Fruit fly (Drosophila melanogaster): ENCODE data around the gene Ctl2.

The Ctl2 gene

dm6 chr3R:29086896-29087295 lies 36.3 kb upstream of the Ctl2 start (continued):
- TF ChIP-seq HLH3B (GFP tag; IDR thresholded peaks at IDR 0.05) (no peak), Awh (GFP tag; IDR thresholded peaks at IDR 0.05) (peak; percentile 35; the same call in 1 of the 2 replicates), lilli (GFP tag; optimal IDR thresholded peaks at IDR 0.05) (no peak), Doc2 (GFP tag; IDR thresholded peaks at IDR 0.05) (no peak), CG18764 (GFP tag; optimal IDR thresholded peaks at IDR 0.05) (no peak), CG11695 (GFP tag; IDR thresholded peaks at IDR 0.05) (no peak; the same call in 2 of the 3 replicates), Taf1 (GFP tag; IDR thresholded peaks at IDR 0.05) (no peak), Dfd (GFP tag; optimal IDR thresholded peaks at IDR 0.05) (no peak), dpn (GFP tag; optimal IDR thresholded peaks at IDR 0.05) (no peak), zf30C (GFP tag; optimal IDR thresholded peaks at IDR 0.05) (no peak), CG5180 (GFP tag; optimal IDR thresholded peaks at IDR 0.05) (peak; percentile 31), otp (GFP tag; IDR thresholded peaks at IDR 0.05) (peak; percentile 20; the same call in 1 of the 3 replicates), CG1832 (GFP tag; optimal IDR thresholded peaks at IDR 0.05) (peak; percentile 14), cg (GFP tag; optimal IDR thresholded peaks at IDR 0.05) (peak; percentile 72), gsb-n (tag; optimal IDR thresholded peaks at IDR 0.05) (peak; percentile 60), Nf-YB (GFP tag; optimal IDR thresholded peaks at IDR 0.05) (no peak), vvl (GFP tag; IDR thresholded peaks at IDR 0.05) (peak; percentile 8; the same call in 1 of the 2 replicates), fd3F (GFP tag; optimal IDR thresholded peaks at IDR 0.05) (no peak), pnt (GFP tag; optimal IDR thresholded peaks at IDR 0.05) (no peak), chinmo (GFP tag; IDR thresholded peaks at IDR 0.05; ENCODE audit: partially characterized antibody) (peak; percentile 51; the same call in 1 of the 4 replicates), CG17385 (GFP tag; optimal IDR thresholded peaks at IDR 0.05) (peak; percentile 78), eve (GFP tag; optimal IDR thresholded peaks at IDR 0.05) (peak in 1 of 2 experiments; percentile 11), CG16779 (GFP tag; IDR thresholded peaks at IDR 0.05) (no peak), Neu2 (GFP tag; optimal IDR thresholded peaks at IDR 0.05; ENCODE audit: borderline replicate concordance) (no peak), so (GFP tag; IDR thresholded peaks at IDR 0.05) (0 out of 3 replicates have a peak, but pooled peaks have one; percentile 20), ash1 (GFP tag; optimal IDR thresholded peaks at IDR 0.05) (no peak), CG2129 (GFP tag; IDR thresholded peaks at IDR 0.05; ENCODE audit: partially characterized antibody) (no peak), Aef1 (GFP tag; IDR thresholded peaks at IDR 0.05) (no peak), hkb (optimal IDR thresholded peaks at IDR 0.05) (no peak), hkb (GFP tag; IDR thresholded peaks at IDR 0.05) (no peak), Optix (GFP tag; IDR thresholded peaks at IDR 0.05) (no peak), pb (GFP tag; optimal IDR thresholded peaks at IDR 0.05) (no peak), sim (GFP tag; IDR thresholded peaks at IDR 0.05) (no peak), z (GFP tag; IDR thresholded peaks at IDR 0.05) (peak; percentile 71; the same call in 2 of the 3 replicates), grn (GFP tag; optimal IDR thresholded peaks at IDR 0.05) (no peak)

- TF ChIP-seq CG14441 (GFP tag; IDR thresholded peaks at IDR 0.05) (no peak), CG13894 (tag; optimal IDR thresholded peaks at IDR 0.05) (peak; percentile 17), croc (GFP tag; conservative IDR thresholded peaks at IDR 0.05) (no peak), CG11456 (GFP tag; IDR thresholded peaks at IDR 0.05) (0 out of 3 replicates have a peak, but pooled peaks have one; percentile 32), Myb (GFP tag; optimal IDR thresholded peaks at IDR 0.05) (peak; percentile 1), CG7928 (GFP tag; optimal IDR thresholded peaks at IDR 0.05) (no peak), fd102C (GFP tag; optimal IDR thresholded peaks at IDR 0.05) (no peak), CG7357 (GFP tag; IDR thresholded peaks at IDR 0.05) (no peak), CG6254 (GFP tag; optimal IDR thresholded peaks at IDR 0.05) (peak; percentile 29), CTCF (GFP tag; optimal IDR thresholded peaks at IDR 0.05) (peak; percentile 91), CG17568 (GFP tag; optimal IDR thresholded peaks at IDR 0.05) (peak; percentile 4), Abd-B (GFP tag; optimal IDR thresholded peaks at IDR 0.05) (peak; percentile 22), sqz (GFP tag; optimal IDR thresholded peaks at IDR 0.05) (peak; percentile 51), ci (GFP tag; IDR thresholded peaks at IDR 0.05) (0 out of 3 replicates have a peak, but pooled peaks have one; percentile 34), abd-A (tag; optimal IDR thresholded peaks at IDR 0.05) (peak; percentile 91), en (GFP tag; optimal IDR thresholded peaks at IDR 0.05) (no peak), CG10431 (GFP tag; optimal IDR thresholded peaks at IDR 0.05) (peak; percentile 48), Pdp1 (GFP tag; optimal IDR thresholded peaks at IDR 0.05) (peak in 1 of 2 experiments; percentile 5), Ets65A (GFP tag) (peak; percentile 54)
Observed at dm6 chr3R:29087302-29087782, 35.8 kb upstream of the Ctl2 start.
